Fruit fly (Drosophila melanogaster): ENCODE results near the gene CG2961.

dm6 chrX:10259524-10259923 lies 26.6 kb upstream of the CG2961 start:
- TF ChIP-seq psq (GFP tag; optimal IDR thresholded peaks at IDR 0.05) (no peak), Abd-B (GFP tag; optimal IDR thresholded peaks at IDR 0.05) (no peak)
